Worm (Caenorhabditis elegans): Measurements from ENCODE around the gene ZC53.2.
A peak's percentile ranks its signal among the peaks of the same experiment; 100 is the strongest.

ZC53.2 gene

DNA sequence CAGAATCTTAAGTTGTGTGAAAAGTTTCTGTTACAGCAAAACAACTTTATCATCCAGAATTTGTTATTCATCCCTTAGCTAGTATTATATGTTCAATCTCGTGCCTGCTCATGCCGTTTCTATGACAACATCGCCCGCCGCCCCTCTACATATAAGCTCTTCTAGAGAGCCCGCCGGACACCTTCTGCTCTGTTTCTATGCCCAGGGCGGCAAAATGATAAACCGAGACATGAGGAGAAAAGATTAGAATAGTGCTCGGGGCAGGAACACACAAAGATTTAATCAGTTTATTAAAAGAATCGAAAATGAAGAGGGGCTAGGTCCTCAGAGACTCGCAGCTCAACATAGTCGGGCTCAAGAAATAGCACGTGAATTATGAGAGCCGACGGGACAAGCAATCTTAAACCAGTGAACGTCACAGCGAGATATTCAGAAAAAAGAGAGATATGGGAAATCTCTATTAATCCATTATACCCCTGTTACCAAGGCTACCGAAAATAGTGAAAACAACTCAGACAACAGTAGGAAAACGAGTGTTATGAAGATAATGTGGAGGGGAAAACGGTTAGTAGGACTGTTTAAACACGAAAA lies 35.5 kb downstream of the ZC53.2 start (continued):
- TF ChIP-seq lin-14 (GFP tag; optimal IDR thresholded peaks at IDR 0.05) (no peak), ztf-4 (tag; optimal IDR thresholded peaks at IDR 0.05) (peak; percentile 11), nhr-237 (tag; optimal IDR thresholded peaks at IDR 0.05) (no peak), dsc-1 (tag; optimal IDR thresholded peaks at IDR 0.05) (peak; percentile 93), sup-37 (GFP tag; optimal IDR thresholded peaks at IDR 0.05) (no peak), mep-1 (tag; optimal IDR thresholded peaks at IDR 0.05) (peak; percentile 45), nhr-77 (tag; optimal IDR thresholded peaks at IDR 0.05) (peak; percentile 22), ceh-88 (GFP tag; IDR thresholded peaks at IDR 0.05) (no peak), nhr-90 (tag; optimal IDR thresholded peaks at IDR 0.05; ENCODE audit: poor library complexity) (peak; percentile 51), nhr-85 (tag) (no peak), grh-1 (GFP tag; IDR thresholded peaks at IDR 0.05) (no peak), isw-1 (GFP tag; IDR thresholded peaks at IDR 0.05) (0 out of 2 replicates have a peak, but pooled peaks have one; percentile 35), mdl-1 (tag; optimal IDR thresholded peaks at IDR 0.05) (peak in 1 of 2 experiments; percentile 2), ztf-11 (tag; optimal IDR thresholded peaks at IDR 0.05) (peak in 1 of 2 experiments; percentile 48), ceh-8 (GFP tag; optimal IDR thresholded peaks at IDR 0.05) (peak; percentile 50), nhr-71 (tag; optimal IDR thresholded peaks at IDR 0.05) (peak; percentile 64), ama-1 (optimal IDR thresholded peaks at IDR 0.05) (no peak), C04F5.9 (tag; optimal IDR thresholded peaks at IDR 0.05) (no peak), fkh-8 (tag; optimal IDR thresholded peaks at IDR 0.05) (peak; percentile 93), pag-3 (tag; optimal IDR thresholded peaks at IDR 0.05; ENCODE audit: borderline replicate concordance, insufficient read depth) (no peak), nhr-19 (GFP tag; conservative IDR thresholded peaks at IDR 0.05) (peak; percentile 71), fos-1 (tag; optimal IDR thresholded peaks at IDR 0.05) (peak; percentile 68), F16B12.6 (tag; optimal IDR thresholded peaks at IDR 0.05) (no peak), ets-5 (GFP tag; IDR thresholded peaks at IDR 0.05) (no peak), nhr-76 (tag; optimal IDR thresholded peaks at IDR 0.05) (no peak), Y116A8C.19 (tag; optimal IDR thresholded peaks at IDR 0.05; ENCODE audit: borderline replicate concordance) (no peak), mef-2 (tag; optimal IDR thresholded peaks at IDR 0.05) (no peak), lin-35 (GFP tag; optimal IDR thresholded peaks at IDR 0.05) (peak in 1 of 2 experiments; percentile 37), ces-1 (GFP tag; optimal IDR thresholded peaks at IDR 0.05) (no peak), C16A3.4 (tag; optimal IDR thresholded peaks at IDR 0.05) (peak; percentile 44), unc-62 (GFP tag; optimal IDR thresholded peaks at IDR 0.05) (no peak), egl-13 (tag; optimal IDR thresholded peaks at IDR 0.05) (peak; percentile 76), lin-15B (tag; optimal IDR thresholded peaks at IDR 0.05) (no peak), nhr-11 (tag; optimal IDR thresholded peaks at IDR 0.05) (peak; percentile 5), lin-13 (GFP tag; optimal IDR thresholded peaks at IDR 0.05) (no peak), alr-1 (tag; optimal IDR thresholded peaks at IDR 0.05; ENCODE audit: borderline replicate concordance) (no peak), jun-1 (tag; optimal IDR thresholded peaks at IDR 0.05) (peak; percentile 80), pax-3 (tag; optimal IDR thresholded peaks at IDR 0.05) (peak; percentile 53), hpl-2 (GFP tag; optimal IDR thresholded peaks at IDR 0.05) (no peak), lir-3 (tag; optimal IDR thresholded peaks at IDR 0.05; ENCODE audit: poor library complexity) (peak; percentile 31), rnt-1 (tag; optimal IDR thresholded peaks at IDR 0.05) (peak; percentile 65)

DNA sequence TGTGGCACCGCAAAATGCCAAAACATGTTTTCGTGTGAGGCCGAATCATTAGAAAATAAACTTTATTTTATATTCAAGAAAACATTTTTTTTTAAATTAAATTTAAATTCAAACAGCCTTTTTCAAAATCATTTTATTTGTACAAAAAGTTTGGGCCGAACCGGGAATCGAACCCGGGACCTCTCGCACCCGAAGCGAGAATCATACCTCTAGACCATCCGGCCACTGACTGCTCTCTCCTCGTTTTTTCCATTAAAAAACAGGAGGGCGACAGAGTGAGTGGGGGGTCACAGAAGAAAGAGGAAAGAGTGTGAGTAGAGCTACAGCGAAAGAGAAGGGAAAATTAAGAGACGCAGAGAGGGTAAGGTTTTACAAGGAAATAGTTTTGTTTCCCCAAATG lies 43.4 kb downstream of the ZC53.2 start:
- TF ChIP-seq fkh-4 (tag; optimal IDR thresholded peaks at IDR 0.05; ENCODE audit: borderline replicate concordance): no peak
- TF ChIP-seq nhr-11 (tag; optimal IDR thresholded peaks at IDR 0.05): no peak
- peak; percentile 73 for TF ChIP-seq nhr-90 (tag; optimal IDR thresholded peaks at IDR 0.05; ENCODE audit: poor library complexity)
- no peak for TF ChIP-seq unc-98 (GFP tag; IDR thresholded peaks at IDR 0.05)
- TF ChIP-seq nhr-77 (tag; optimal IDR thresholded peaks at IDR 0.05): peak; percentile 7
- no peak for TF ChIP-seq sptf-1 (tag; optimal IDR thresholded peaks at IDR 0.05)
- TF ChIP-seq lin-15B (tag; optimal IDR thresholded peaks at IDR 0.05): no peak
- TF ChIP-seq nhr-12 (tag; optimal IDR thresholded peaks at IDR 0.05): no peak
- no peak for TF ChIP-seq hpl-2 (GFP tag; optimal IDR thresholded peaks at IDR 0.05)
- TF ChIP-seq C34B4.2 (tag; optimal IDR thresholded peaks at IDR 0.05): no peak
- no peak for TF ChIP-seq zag-1 (tag; optimal IDR thresholded peaks at IDR 0.05)
- TF ChIP-seq hlh-4 (tag; optimal IDR thresholded peaks at IDR 0.05): no peak
- TF ChIP-seq ama-1 (optimal IDR thresholded peaks at IDR 0.05): no peak
- TF ChIP-seq nhr-84 (tag; optimal IDR thresholded peaks at IDR 0.05): no peak
- peak; percentile 79 for TF ChIP-seq nhr-47 (tag; optimal IDR thresholded peaks at IDR 0.05)
- TF ChIP-seq alr-1 (tag; optimal IDR thresholded peaks at IDR 0.05; ENCODE audit: borderline replicate concordance): no peak
- no peak for TF ChIP-seq aly-2 (tag; optimal IDR thresholded peaks at IDR 0.05)
- no peak for TF ChIP-seq ceh-63 (GFP tag; optimal IDR thresholded peaks at IDR 0.05)
- no peak for TF ChIP-seq pag-3 (tag; optimal IDR thresholded peaks at IDR 0.05; ENCODE audit: borderline replicate concordance, insufficient read depth)
- no peak for TF ChIP-seq blmp-1 (tag; optimal IDR thresholded peaks at IDR 0.05)
